Worm (Caenorhabditis elegans) whole organism, L3 larva: Measurements from ENCODE around the gene Y59H11AR.10.

ENCODE experiments used
- R02D3.7 ChIP-seq: fragments of 150-350 bp; optimal IDR thresholded peaks from 2 replicates; lab custom pipeline; 2014; ENCODE audit warnings: missing biosample characterization, missing genetic modification characterization
- ama-1 ChIP-seq: fragments of 150-350 bp; optimal IDR thresholded peaks from 2 replicates; lab custom pipeline; 2018
- ceh-16 ChIP-seq: sonication (generic microtip); optimal IDR thresholded peaks from 2 replicates; lab custom pipeline; 2017; ENCODE audit warnings: missing biosample characterization, missing genetic modification characterization
- ceh-28 ChIP-seq: fragments of 150-350 bp; optimal IDR thresholded peaks from 2 replicates; lab custom pipeline; 2014; ENCODE audit warnings: missing biosample characterization, missing genetic modification reagents, missing genetic modification characterization
- ceh-82 ChIP-seq: fragments of 150-350 bp; optimal IDR thresholded peaks from 2 replicates; lab custom pipeline; 2014; ENCODE audit warnings: missing biosample characterization, missing genetic modification characterization
- ceh-9 ChIP-seq: sonication (generic microtip); optimal IDR thresholded peaks from 2 replicates; lab custom pipeline; 2018; ENCODE audit warnings: missing biosample characterization, missing genetic modification characterization
- daf-12 ChIP-seq: fragments of 150-350 bp; optimal IDR thresholded peaks from 2 replicates; lab custom pipeline; 2014; ENCODE audit warnings: missing biosample characterization, missing genetic modification reagents, missing genetic modification characterization
- egl-27 ChIP-seq: sonication (generic microtip); optimal IDR thresholded peaks from 4 replicates; lab custom pipeline; 2017; ENCODE audit warnings: missing biosample characterization, missing genetic modification reagents, missing genetic modification characterization
- egl-5 ChIP-seq: fragments of 150-350 bp; optimal IDR thresholded peaks from 2 replicates; lab custom pipeline; 2017; ENCODE audit warnings: missing biosample characterization, missing genetic modification reagents, missing genetic modification characterization, inconsistent platforms
- elt-1 ChIP-seq: fragments of 150-350 bp; optimal IDR thresholded peaks from 2 replicates; lab custom pipeline; 2014; ENCODE audit warnings: missing biosample characterization, missing genetic modification characterization
- elt-2 ChIP-seq: sonication (generic microtip); optimal IDR thresholded peaks from 2 replicates; lab custom pipeline; 2016; ENCODE audit warnings: missing genetic modification reagents, mild to moderate bottlenecking, missing genetic modification characterization, missing compliant biosample characterization
- eor-1 ChIP-seq, 2 experiments: fragments of 150-350 bp; optimal IDR thresholded peaks; 2 replicates each; lab custom pipeline; 2014 to 2018; ENCODE audit warnings: missing biosample characterization in 2 of 2, missing genetic modification characterization in 2 of 2
- fkh-10 ChIP-seq: sonication (generic microtip); optimal IDR thresholded peaks from 2 replicates; lab custom pipeline; 2017; ENCODE audit warnings: missing biosample characterization, missing genetic modification reagents, missing genetic modification characterization
- fos-1 ChIP-seq: fragments of 150-350 bp; optimal IDR thresholded peaks from 2 replicates; lab custom pipeline; 2014; ENCODE audit warnings: missing biosample characterization, missing genetic modification characterization
- hmg-11 ChIP-seq: sonication (generic microtip); optimal IDR thresholded peaks from 2 replicates; lab custom pipeline; 2016; ENCODE audit warnings: missing genetic modification characterization, missing compliant biosample characterization
- jun-1 ChIP-seq: fragments of 150-350 bp; optimal IDR thresholded peaks from 2 replicates; lab custom pipeline; 2014; ENCODE audit warnings: missing biosample characterization, missing genetic modification reagents, missing genetic modification characterization
- lin-39 ChIP-seq: fragments of 150-350 bp; optimal IDR thresholded peaks from 2 replicates; lab custom pipeline; 2018; ENCODE audit warnings: missing biosample characterization, missing genetic modification reagents, missing genetic modification characterization
- mdl-1 ChIP-seq: fragments of 150-350 bp; optimal IDR thresholded peaks from 2 replicates; lab custom pipeline; 2014; ENCODE audit warnings: missing biosample characterization, missing genetic modification characterization
- mml-1 ChIP-seq: fragments of 150-350 bp; sonication (generic microtip); optimal IDR thresholded peaks from 3 replicates; lab custom pipeline; 2014; ENCODE audit warnings: missing biosample characterization, missing genetic modification characterization
- nfya-1 ChIP-seq: sonication (generic microtip); optimal IDR thresholded peaks from 2 replicates; lab custom pipeline; 2017; ENCODE audit warnings: missing genetic modification characterization, mild to moderate bottlenecking, missing compliant biosample characterization, antibody characterized with exemption, moderate library complexity; ENCODE audit not compliant: insufficient read depth
- nhr-11 ChIP-seq: fragments of 150-350 bp; optimal IDR thresholded peaks from 2 replicates; lab custom pipeline; 2014; ENCODE audit warnings: missing biosample characterization, missing genetic modification characterization
- nhr-12 ChIP-seq: fragments of 150-350 bp; optimal IDR thresholded peaks from 2 replicates; lab custom pipeline; 2014; ENCODE audit warnings: missing biosample characterization, missing genetic modification characterization
- nhr-25 ChIP-seq: sonication (generic microtip); optimal IDR thresholded peaks from 2 replicates; lab custom pipeline; 2017; ENCODE audit warnings: missing biosample characterization, missing genetic modification characterization
- nhr-43 ChIP-seq: sonication (generic microtip); optimal IDR thresholded peaks from 2 replicates; lab custom pipeline; 2016; ENCODE audit warnings: mild to moderate bottlenecking, missing genetic modification characterization, missing compliant biosample characterization; ENCODE audit not compliant: poor library complexity, severe bottlenecking
- nhr-77 ChIP-seq: fragments of 150-350 bp; optimal IDR thresholded peaks from 2 replicates; lab custom pipeline; 2014; ENCODE audit warnings: missing biosample characterization, missing genetic modification characterization
- pha-4 ChIP-seq: fragments of 150-350 bp; optimal IDR thresholded peaks from 2 replicates; lab custom pipeline; 2014; ENCODE audit warnings: missing biosample characterization, missing genetic modification reagents, missing genetic modification characterization
- pqm-1 ChIP-seq: fragments of 150-350 bp; optimal IDR thresholded peaks from 2 replicates; lab custom pipeline; 2017; ENCODE audit warnings: missing biosample characterization, missing genetic modification characterization, inconsistent platforms
- skn-1 ChIP-seq: fragments of 150-350 bp; optimal IDR thresholded peaks from 2 replicates; lab custom pipeline; 2014; ENCODE audit warnings: missing biosample characterization, missing genetic modification characterization
- tbx-2 ChIP-seq: sonication (generic microtip); optimal IDR thresholded peaks from 2 replicates; lab custom pipeline; 2016; ENCODE audit warnings: mild to moderate bottlenecking, missing genetic modification characterization, missing compliant biosample characterization
- unc-62 ChIP-seq: fragments of 150-350 bp; sonication (generic microtip); optimal IDR thresholded peaks from 4 replicates; lab custom pipeline; 2014; ENCODE audit warnings: missing biosample characterization, missing genetic modification reagents, missing genetic modification characterization
- zag-1 ChIP-seq: fragments of 150-350 bp; optimal IDR thresholded peaks from 2 replicates; lab custom pipeline; 2014; ENCODE audit warnings: missing biosample characterization, missing genetic modification characterization
- ztf-11 ChIP-seq: fragments of 150-350 bp; optimal IDR thresholded peaks from 2 replicates; lab custom pipeline; 2014; ENCODE audit warnings: missing biosample characterization, missing genetic modification characterization
- ztf-4 ChIP-seq: fragments of 150-350 bp; optimal IDR thresholded peaks from 2 replicates; lab custom pipeline; 2014; ENCODE audit warnings: missing biosample characterization, missing genetic modification characterization

The Y59H11AR.10 gene

DNA sequence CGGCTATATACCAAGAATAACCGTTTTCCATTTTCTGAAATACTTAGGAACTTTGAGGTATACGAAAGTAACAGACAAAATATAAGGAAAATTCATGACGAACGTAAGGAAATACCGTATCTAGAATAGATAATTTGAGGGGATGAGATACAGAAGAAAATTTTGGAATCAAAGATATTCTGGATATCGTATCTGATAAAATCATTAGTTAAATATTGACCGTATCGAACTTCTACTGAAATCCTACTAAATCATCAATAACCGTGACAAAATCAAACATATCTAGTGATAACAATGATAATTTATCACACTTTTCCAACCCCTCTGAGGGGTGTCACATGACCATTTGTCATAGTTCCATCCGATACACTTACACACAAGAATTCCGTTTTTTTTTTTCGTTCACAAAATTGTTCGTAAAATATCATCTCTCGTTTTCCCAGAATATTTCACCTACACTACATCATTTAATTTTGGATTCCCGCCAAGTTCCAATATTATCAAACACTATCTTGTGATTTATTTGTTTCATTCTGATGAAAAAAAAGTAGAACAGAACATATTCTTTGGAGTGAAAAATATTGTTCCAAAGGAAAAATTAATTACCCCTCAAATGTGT, 2.2 kb upstream of the Y59H11AR.10 start, which contains the start of gene Y59H11AR.4:
Gene Y59H11AR.4 (minus strand): TSS at position 51 of the 619 bp plus-strand sequence.
- TF ChIP-seq nhr-25 (tag; lab: Kevin White, UChicago) (no peak), skn-1 (no peak)
- TF ChIP-seq, all 47 proteins: peak for 0

ce11 chrIV:8605217-8605616, 2.2 kb downstream of the Y59H11AR.10 start:
- TF ChIP-seq nhr-11 (tag; lab: Kevin White, UChicago) (peak; percentile 53), nhr-12 (tag; lab: Kevin White, UChicago) (no peak)

ce11 chrIV:8608204-8608603, 5.2 kb downstream of the Y59H11AR.10 start:
- TF ChIP-seq mdl-1 (tag; lab: Kevin White, UChicago) (no peak), ztf-11 (no peak), nfya-1 (tag; lab: Kevin White, UChicago) (no peak), elt-1 (peak; percentile 63), pha-4 (no peak), fos-1 (no peak)

ce11 chrIV:8608934-8609333, 6.0 kb downstream of the Y59H11AR.10 start, which contains the start of gene F42A9.6:
Gene F42A9.6 (plus strand): TSS chrIV:8609234.
- no peak for TF ChIP-seq R02D3.7
- no peak for TF ChIP-seq tbx-2 (tag; lab: Kevin White, UChicago)
- TF ChIP-seq nhr-12 (tag; lab: Kevin White, UChicago), result no peak
- TF ChIP-seq daf-12, result no peak
- TF ChIP-seq zag-1, result no peak
- TF ChIP-seq egl-5, result no peak
- TF ChIP-seq nhr-43 (tag; lab: Kevin White, UChicago), result no peak
- no peak for TF ChIP-seq jun-1 (tag; lab: Kevin White, UChicago)
- no peak for TF ChIP-seq ceh-9
- TF ChIP-seq fkh-10, result no peak
- TF ChIP-seq lin-39 (tag; lab: Kevin White, UChicago), result no peak
- TF ChIP-seq egl-27 (tag; lab: Kevin White, UChicago), result no peak
- TF ChIP-seq unc-62 (GFP tag; lab: Kevin White, UChicago), result no peak
- TF ChIP-seq pqm-1 (tag; lab: Kevin White, UChicago), result no peak
- TF ChIP-seq eor-1 (tag; optimal IDR thresholded peaks at IDR 0.05; lab: Kevin White, UChicago), result no peak
- no peak for TF ChIP-seq ceh-28
- no peak for TF ChIP-seq elt-2 (tag; lab: Kevin White, UChicago)
- TF ChIP-seq ceh-16 (tag; lab: Kevin White, UChicago), result no peak
- TF ChIP-seq nhr-77 (tag; lab: Kevin White, UChicago), result no peak

- peak; percentile 67 for TF ChIP-seq elt-2 (tag; lab: Kevin White, UChicago)
- TF ChIP-seq ceh-82 (tag; lab: Kevin White, UChicago), result no peak
- peak; percentile 91 for TF ChIP-seq pha-4
- TF ChIP-seq ama-1 (lab: Kevin White, UChicago), result no peak
- TF ChIP-seq pqm-1 (tag; lab: Kevin White, UChicago), result peak; percentile 83
- TF ChIP-seq hmg-11, result no peak
Observed at ce11 chrIV:8611886-8612542, 9.0 kb downstream of the Y59H11AR.10 start, which contains the start of the genes F42A9.17 and cyp-33E2. Gene F42A9.17 (minus strand): TSS chrIV:8611936. Gene cyp-33E2 (plus strand): TSS chrIV:8612334.

ce11 chrIV:8614680-8615079, 11.7 kb downstream of the Y59H11AR.10 start, which contains the start of gene cyp-33E3:
Gene cyp-33E3 (plus strand): TSS chrIV:8614995.
- peak; percentile 17 for TF ChIP-seq elt-2 (tag; lab: Kevin White, UChicago)
- TF ChIP-seq ceh-16 (tag; lab: Kevin White, UChicago), result no peak
- TF ChIP-seq ztf-4 (tag; lab: Kevin White, UChicago), result no peak
- no peak for TF ChIP-seq egl-5
- no peak for TF ChIP-seq mml-1
